Worm (Caenorhabditis elegans) whole organism, L4 larva: ENCODE results near the gene T01B11.1.
A peak's percentile ranks its signal among the peaks of the same experiment; 100 is the strongest.

Experiments
- R02D3.7 ChIP-seq: fragments of 150-350 bp; sonication (generic microtip); optimal IDR thresholded peaks from 3 replicates; lab custom pipeline; 2014; ENCODE audit warnings: missing biosample characterization, missing genetic modification characterization
- Y48G9A.11 ChIP-seq: fragments of 200-800 bp; sonication (Bioruptor generic); IDR thresholded peaks from 2 replicates; pipeline ENCODE4 v1.3.6; 2022; ENCODE audit warnings: missing genetic modification reagents, missing genetic modification characterization, missing compliant biosample characterization
- Y75B8A.6 ChIP-seq: fragments of 200-800 bp; sonication (Bioruptor generic); IDR thresholded peaks from 2 replicates; pipeline ENCODE4 v1.3.6; 2022; ENCODE audit warnings: missing genetic modification reagents, missing genetic modification characterization, missing compliant biosample characterization
- ZK337.2 ChIP-seq: fragments of 200-800 bp; sonication (Bioruptor generic); IDR thresholded peaks from 2 replicates; pipeline ENCODE4 v1.3.6; 2022; ENCODE audit warnings: missing genetic modification reagents, missing genetic modification characterization, missing compliant biosample characterization
- aha-1 ChIP-seq: fragments of 150-350 bp; peaks from one replicate; lab custom pipeline; 2014; ENCODE audit warnings: missing biosample characterization, missing genetic modification characterization
- ceh-32 ChIP-seq: sonication (generic microtip); optimal IDR thresholded peaks from 2 replicates; lab custom pipeline; 2016; ENCODE audit warnings: mild to moderate bottlenecking, missing genetic modification characterization, missing compliant biosample characterization; ENCODE audit not compliant: poor library complexity
- ctbp-1 ChIP-seq: fragments of 200-800 bp; sonication (Bioruptor generic); IDR thresholded peaks from 2 replicates; pipeline ENCODE4 v1.3.6; 2022; ENCODE audit warnings: missing genetic modification reagents, missing genetic modification characterization, missing compliant biosample characterization
- daf-16 ChIP-seq, 3 experiments: sonication (generic microtip); optimal IDR thresholded peaks; 2 replicates each; lab custom pipeline; 2016 to 2017; ENCODE audit warnings: missing genetic modification characterization in 3 of 3, missing genetic modification reagents in 3 of 3, mild to moderate bottlenecking in 2 of 3, missing compliant biosample characterization in 2 of 3, missing biosample characterization in 1 of 3, moderate library complexity in 1 of 3
- dmd-6 ChIP-seq: fragments of 200-800 bp; sonication (Bioruptor generic); IDR thresholded peaks from 2 replicates; pipeline ENCODE4 v1.3.6; 2022; ENCODE audit warnings: missing genetic modification reagents, missing genetic modification characterization, missing compliant biosample characterization
- duxl-1 ChIP-seq: sonication (generic microtip); optimal IDR thresholded peaks from 2 replicates; lab custom pipeline; 2016; ENCODE audit warnings: mild to moderate bottlenecking, missing genetic modification characterization, moderate library complexity, missing compliant biosample characterization; ENCODE audit not compliant: poor library complexity
- dve-1 ChIP-seq: sonication (generic microtip); optimal IDR thresholded peaks from 2 replicates; lab custom pipeline; 2017; ENCODE audit warnings: antibody characterized with exemption, mild to moderate bottlenecking, missing genetic modification characterization, missing compliant biosample characterization; ENCODE audit not compliant: insufficient read depth
- hif-1 ChIP-seq, 2 experiments: sonication (generic microtip); optimal IDR thresholded peaks; 2 replicates each; lab custom pipeline; 2016 to 2017; ENCODE audit warnings: missing compliant biosample characterization in 2 of 2, missing genetic modification characterization in 2 of 2, missing genetic modification reagents in 2 of 2, missing genotype in 2 of 2, mild to moderate bottlenecking in 1 of 2
- hlh-11 ChIP-seq: fragments of 200-800 bp; sonication (Bioruptor generic); optimal IDR thresholded peaks from 2 replicates; lab custom pipeline; 2018; ENCODE audit warnings: mild to moderate bottlenecking, missing genetic modification characterization, missing compliant biosample characterization
- hlh-30 ChIP-seq: sonication (generic microtip); optimal IDR thresholded peaks from 2 replicates; lab custom pipeline; 2017; ENCODE audit warnings: antibody characterized with exemption, mild to moderate bottlenecking, missing genetic modification characterization, missing compliant biosample characterization; ENCODE audit not compliant: insufficient read depth
- lim-7 ChIP-seq: fragments of 200-800 bp; sonication (Bioruptor generic); IDR thresholded peaks from 2 replicates; pipeline ENCODE4 v1.3.6; 2022; ENCODE audit warnings: missing genetic modification characterization, missing compliant biosample characterization
- lsy-2 ChIP-seq, 2 experiments: fragments of 150-350 bp in 1 of 2; sonication (generic microtip) in 1 of 2; optimal IDR thresholded peaks; 2 replicates each; lab custom pipeline; 2014 to 2017; ENCODE audit warnings: missing biosample characterization in 2 of 2, missing genetic modification characterization in 2 of 2
- mdl-1 ChIP-seq, 2 experiments: fragments of 150-350 bp in 1 of 2; sonication (generic microtip) in 1 of 2; optimal IDR thresholded peaks; 2 replicates each; lab custom pipeline; 2014 to 2017; ENCODE audit warnings: missing biosample characterization in 2 of 2, missing genetic modification characterization in 2 of 2
- mep-1 ChIP-seq: fragments of 150-350 bp; sonication (generic microtip); optimal IDR thresholded peaks from 3 replicates; lab custom pipeline; 2014; ENCODE audit warnings: missing biosample characterization, missing genetic modification characterization
- mxl-2 ChIP-seq: fragments of 200-800 bp; sonication (Bioruptor generic); conservative IDR thresholded peaks from 2 replicates; pipeline ENCODE4 v1.3.6; 2022; ENCODE audit warnings: missing genetic modification reagents, missing genetic modification characterization, missing compliant biosample characterization
- mxl-3 ChIP-seq: fragments of 200-800 bp; sonication (Bioruptor generic); optimal IDR thresholded peaks from 2 replicates; lab custom pipeline; 2018; ENCODE audit warnings: mild to moderate bottlenecking, missing genetic modification characterization, missing compliant biosample characterization
- nhr-102 ChIP-seq: sonication (generic microtip); optimal IDR thresholded peaks from 2 replicates; lab custom pipeline; 2016; ENCODE audit warnings: mild to moderate bottlenecking, missing genetic modification characterization, moderate library complexity, missing compliant biosample characterization
- nhr-28 ChIP-seq: fragments of 150-350 bp; optimal IDR thresholded peaks from 2 replicates; lab custom pipeline; 2014; ENCODE audit warnings: missing biosample characterization, missing genetic modification characterization
- nhr-42 ChIP-seq: fragments of 200-800 bp; sonication (Bioruptor generic); IDR thresholded peaks from 2 replicates; pipeline ENCODE4 v1.3.6; 2022; ENCODE audit warnings: missing genetic modification characterization, missing compliant biosample characterization
- nhr-48 ChIP-seq: sonication (generic microtip); optimal IDR thresholded peaks from 2 replicates; lab custom pipeline; 2016; ENCODE audit warnings: mild to moderate bottlenecking, missing genetic modification characterization, missing compliant biosample characterization
- nhr-76 ChIP-seq: fragments of 150-350 bp; optimal IDR thresholded peaks from 2 replicates; lab custom pipeline; 2014; ENCODE audit warnings: missing biosample characterization, missing genetic modification characterization
- php-3 ChIP-seq: fragments of 200-800 bp; sonication (Bioruptor generic); IDR thresholded peaks from 2 replicates; pipeline ENCODE4 v1.3.6; 2022; ENCODE audit warnings: missing genetic modification reagents, missing genetic modification characterization, missing compliant biosample characterization
- pqm-1 ChIP-seq: sonication (generic microtip); optimal IDR thresholded peaks from 2 replicates; lab custom pipeline; 2017; ENCODE audit warnings: missing biosample characterization, missing genetic modification characterization
- sdz-12 ChIP-seq: fragments of 200-800 bp; sonication (Bioruptor generic); optimal IDR thresholded peaks from 2 replicates; lab custom pipeline; 2018; ENCODE audit warnings: mild to moderate bottlenecking, missing genetic modification characterization, missing compliant biosample characterization
- set-16 ChIP-seq: fragments of 200-800 bp; sonication (Bioruptor generic); IDR thresholded peaks from 2 replicates; pipeline ENCODE4 v1.3.6; 2022; ENCODE audit warnings: missing genetic modification reagents, missing genetic modification characterization, missing compliant biosample characterization
- snpc-1.2 ChIP-seq: fragments of 200-800 bp; sonication (Bioruptor generic); IDR thresholded peaks from 2 replicates; pipeline ENCODE4 v1.3.6; 2022; ENCODE audit warnings: missing genetic modification reagents, missing genetic modification characterization, missing compliant biosample characterization
- tra-1 ChIP-seq: fragments of 200-800 bp; sonication (Bioruptor generic); IDR thresholded peaks from 2 replicates; pipeline ENCODE4 v1.3.6; 2022; ENCODE audit warnings: missing genetic modification reagents, missing genetic modification characterization, missing compliant biosample characterization
- unc-62 ChIP-seq, 3 experiments: fragments of 150-350 bp in 1 of 3; sonication (generic microtip); optimal IDR thresholded peaks in 2 of 3; peaks in 1 of 3; 1 replicate in 1 of 3; 2 replicates in 2 of 3; lab custom pipeline; 2014 to 2017; ENCODE audit warnings: missing biosample characterization in 3 of 3, missing genetic modification characterization in 3 of 3, missing genetic modification reagents in 3 of 3, missing genotype in 1 of 3
- vab-7 ChIP-seq: fragments of 200-800 bp; sonication (Bioruptor generic); IDR thresholded peaks from 2 replicates; pipeline ENCODE4 v1.3.6; 2022; ENCODE audit warnings: missing genetic modification reagents, missing genetic modification characterization, missing compliant biosample characterization
- ztf-7 ChIP-seq: fragments of 150-350 bp; optimal IDR thresholded peaks from 2 replicates; lab custom pipeline; 2014; ENCODE audit warnings: missing biosample characterization, missing genetic modification characterization

Gene T01B11.1

DNA sequence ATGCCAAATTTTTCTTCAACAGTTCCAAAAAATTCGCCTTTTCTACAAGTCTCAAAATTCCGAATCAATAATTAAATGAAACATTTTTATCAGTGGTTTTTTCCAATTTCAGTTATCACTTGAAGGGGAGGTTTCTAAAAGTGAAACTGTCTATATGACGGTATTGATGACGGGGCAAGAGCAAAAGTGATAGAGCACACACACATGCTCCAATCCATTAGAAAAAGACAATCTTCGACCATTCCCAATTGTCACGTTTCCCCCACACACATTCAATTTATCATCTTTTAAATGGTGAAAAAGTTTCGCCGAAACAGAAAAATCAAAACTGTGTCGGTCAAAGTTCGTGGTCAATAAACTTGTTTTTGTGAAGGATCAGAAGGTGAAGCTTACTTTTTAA, 6.2 kb downstream of the T01B11.1 start:
- TF ChIP-seq php-3 (GFP tag; lab: Robert Waterston, UW), result peak; percentile 74
- TF ChIP-seq hlh-11 (tag; lab: Kevin White, UChicago), result peak; percentile 80
- peak; percentile 74 for TF ChIP-seq aha-1
- TF ChIP-seq dmd-6, result peak; percentile 94
- TF ChIP-seq R02D3.7, result no peak
- TF ChIP-seq ZK337.2 (GFP tag; lab: Robert Waterston, UW), result no peak
- peak in 1 of 2 experiments; percentile 48 for TF ChIP-seq unc-62 (GFP tag; optimal IDR thresholded peaks at IDR 0.05 in 1 of 2; lab: Kevin White, UChicago)
- no peak for TF ChIP-seq unc-62 (tag; optimal IDR thresholded peaks at IDR 0.05; lab: Kevin White, UChicago)
- peak; percentile 12 for TF ChIP-seq nhr-48
- TF ChIP-seq mxl-2 (GFP tag; lab: Robert Waterston, UW), result no peak
- no peak for TF ChIP-seq vab-7
- TF ChIP-seq duxl-1 (tag; lab: Kevin White, UChicago), result no peak
- TF ChIP-seq Y75B8A.6, result no peak
- TF ChIP-seq set-16 (GFP tag; lab: Robert Waterston, UW), result no peak
- TF ChIP-seq dve-1, result peak; percentile 88
- peak in 1 of 2 experiments; percentile 37 for TF ChIP-seq mdl-1 (tag; optimal IDR thresholded peaks at IDR 0.05; lab: Kevin White, UChicago)
- no peak for TF ChIP-seq daf-16 (GFP tag; optimal IDR thresholded peaks at IDR 0.05; lab: Kevin White, UChicago)
- peak; percentile 53 for TF ChIP-seq daf-16 (tag; optimal IDR thresholded peaks at IDR 0.05; lab: Kevin White, UChicago)
- TF ChIP-seq mep-1 (tag; lab: Kevin White, UChicago), result peak; percentile 15
- TF ChIP-seq nhr-28 (tag; lab: Kevin White, UChicago), result peak; percentile 54
- TF ChIP-seq mxl-3, result peak; percentile 8
- TF ChIP-seq lim-7 (GFP tag; lab: Robert Waterston, UW), result peak; percentile 9; the same call in 1 of the 2 replicates
- 0 out of 2 replicates have a peak, but pooled peaks have one; percentile 41 for TF ChIP-seq tra-1 (GFP tag; lab: Robert Waterston, UW)
- peak in 1 of 2 experiments; percentile 26 for TF ChIP-seq lsy-2 (tag; optimal IDR thresholded peaks at IDR 0.05; lab: Kevin White, UChicago)
- no peak for TF ChIP-seq ceh-32
- peak; percentile 47 for TF ChIP-seq ztf-7 (tag; lab: Kevin White, UChicago)
- TF ChIP-seq nhr-102 (tag; lab: Kevin White, UChicago), result no peak
- TF ChIP-seq hlh-30 (tag; lab: Kevin White, UChicago), result peak; percentile 42
- TF ChIP-seq hif-1 (tag; optimal IDR thresholded peaks at IDR 0.05; lab: Kevin White, UChicago), result peak in 1 of 2 experiments; percentile 81
- TF ChIP-seq pqm-1 (tag; lab: Kevin White, UChicago), result peak; percentile 66
- TF ChIP-seq, all 104 proteins: peak for 19

DNA sequence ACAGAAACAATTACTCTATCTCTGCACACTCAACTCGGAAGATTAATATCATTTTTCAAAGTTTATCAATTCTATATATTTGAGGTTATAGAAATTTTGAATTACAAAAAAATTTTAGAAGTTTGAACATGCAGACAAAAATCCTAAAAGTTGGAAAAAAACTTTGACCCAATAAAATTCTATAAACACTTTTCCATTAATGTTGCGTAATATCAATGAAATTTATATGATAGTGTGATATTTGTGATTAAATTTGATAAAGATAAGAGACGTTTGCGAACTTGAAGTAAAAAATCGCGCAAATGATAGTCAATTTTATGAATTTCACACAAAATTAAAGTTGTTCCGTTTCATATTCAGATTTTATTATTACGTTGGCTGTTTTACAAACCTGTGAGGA, 7.1 kb downstream of the T01B11.1 start:
- TF ChIP-seq Y75B8A.6, result no peak
- no peak for TF ChIP-seq mxl-3
- TF ChIP-seq php-3 (GFP tag; lab: Robert Waterston, UW), result peak; percentile 53
- peak; percentile 31 for TF ChIP-seq pqm-1 (tag; lab: Kevin White, UChicago)
- no peak for TF ChIP-seq daf-16 (GFP tag; optimal IDR thresholded peaks at IDR 0.05; lab: Kevin White, UChicago)
- TF ChIP-seq daf-16 (tag; optimal IDR thresholded peaks at IDR 0.05; lab: Kevin White, UChicago), result peak; percentile 33
- no peak for TF ChIP-seq ctbp-1 (GFP tag; lab: Robert Waterston, UW)
- TF ChIP-seq aha-1, result peak; percentile 32

DNA sequence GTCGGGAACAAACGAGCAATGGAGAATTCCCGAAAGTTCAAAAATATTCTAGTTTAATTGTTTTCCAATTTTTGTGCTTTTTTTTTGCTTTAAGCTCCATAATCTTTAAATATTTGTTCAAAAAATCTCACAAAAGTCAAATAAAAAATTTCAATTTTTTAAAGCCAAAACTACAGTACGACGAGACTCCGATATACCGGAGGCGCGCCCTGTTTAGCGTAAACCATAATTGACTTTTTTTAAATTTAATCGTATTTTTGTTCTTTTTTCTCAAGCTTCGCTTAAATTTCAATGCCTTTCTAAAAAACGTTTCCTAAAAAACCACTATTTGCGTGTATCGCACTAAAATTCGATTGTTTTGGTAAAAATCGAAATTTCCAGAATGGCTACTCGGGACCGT, 9.9 kb downstream of the T01B11.1 start, which contains the start of gene syx-4:
Gene syx-4, plus strand, starts transcription at position 382 of the 400 bp plus-strand sequence.
- peak; percentile 97 for TF ChIP-seq Y48G9A.11 (GFP tag; lab: Robert Waterston, UW)
- TF ChIP-seq nhr-76, result no peak

DNA sequence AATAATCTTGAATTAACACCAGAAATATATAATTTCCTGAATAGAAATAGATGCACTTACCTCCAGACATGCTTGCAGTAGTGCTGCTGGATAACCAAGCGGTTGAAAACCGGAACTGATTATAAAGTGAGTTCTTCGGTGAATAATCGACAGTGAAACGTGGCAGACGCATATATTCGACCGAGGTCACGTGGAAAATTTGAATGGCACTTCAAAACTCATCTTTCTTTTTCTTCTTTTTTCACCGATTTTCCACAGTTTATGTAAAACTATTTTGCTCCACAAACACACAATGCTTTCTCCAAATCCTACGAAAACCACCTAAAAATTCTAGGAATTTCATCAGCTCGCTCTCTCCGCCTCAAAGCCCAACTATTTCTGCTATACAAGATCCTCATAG, 13.2 kb downstream of the T01B11.1 start, which contains the start of gene ant-1.4:
Gene ant-1.4, minus strand, starts transcription at position 101 of the 400 bp plus-strand sequence.
- TF ChIP-seq nhr-42, result no peak
- no peak for TF ChIP-seq snpc-1.2 (GFP tag; lab: Robert Waterston, UW)
- no peak for TF ChIP-seq sdz-12 (GFP tag; lab: Kevin White, UChicago)
- no peak for TF ChIP-seq ctbp-1 (GFP tag; lab: Robert Waterston, UW)
- TF ChIP-seq ceh-32, result no peak
- no peak for TF ChIP-seq pqm-1 (tag; lab: Kevin White, UChicago)
- TF ChIP-seq, all 104 proteins: peak for 0
